Worm (Caenorhabditis elegans): ENCODE measurements around the gene srg-65.

DNA sequence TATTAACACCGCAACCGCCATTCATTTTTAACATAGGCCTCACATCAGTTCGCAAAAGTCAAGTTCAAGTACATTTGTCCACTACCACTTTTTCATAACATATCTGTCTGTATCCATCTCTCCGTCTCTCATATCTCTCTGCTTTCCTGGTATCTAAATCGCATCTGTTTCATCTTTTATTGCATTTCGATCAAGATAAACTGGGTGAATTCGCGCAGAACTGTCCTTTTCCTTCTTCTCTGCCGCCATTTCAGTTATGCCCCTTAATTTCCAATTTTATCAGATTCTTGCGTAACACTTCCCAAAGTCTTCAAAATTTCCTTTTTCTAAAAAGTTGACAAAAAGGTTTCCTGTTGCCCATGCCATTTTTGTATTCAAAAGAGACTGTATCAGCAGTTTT, 38.5 kb upstream of the srg-65 start:
- no peak for TF ChIP-seq zag-1 (tag; optimal IDR thresholded peaks at IDR 0.05)
- TF ChIP-seq nhr-237 (tag; optimal IDR thresholded peaks at IDR 0.05), result no peak
- no peak for TF ChIP-seq ama-1 (optimal IDR thresholded peaks at IDR 0.05)
- no peak for TF ChIP-seq nhr-10 (tag; optimal IDR thresholded peaks at IDR 0.05)
- no peak for TF ChIP-seq unc-62 (GFP tag; optimal IDR thresholded peaks at IDR 0.05)
- no peak for TF ChIP-seq ceh-82 (tag; optimal IDR thresholded peaks at IDR 0.05)
- TF ChIP-seq ztf-11 (tag; optimal IDR thresholded peaks at IDR 0.05), result no peak
- no peak for TF ChIP-seq unc-55 (GFP tag; optimal IDR thresholded peaks at IDR 0.05)
- TF ChIP-seq nhr-12 (tag; optimal IDR thresholded peaks at IDR 0.05), result no peak
